Fruit fly (Drosophila melanogaster): ENCODE data around the gene CG4461.
A peak's percentile ranks its signal among the peaks of the same experiment; 100 is the strongest.

The CG4461 gene

dm6 chr3L:9420819-9421130, 45.5 kb downstream of the CG4461 start:
- no peak for TF ChIP-seq gl (tag; optimal IDR thresholded peaks at IDR 0.05)
- TF ChIP-seq CG13204 (GFP tag; optimal IDR thresholded peaks at IDR 0.05) = no peak
- no peak for TF ChIP-seq CG9948 (tag; optimal IDR thresholded peaks at IDR 0.05)
- TF ChIP-seq CG12605 (GFP tag; IDR thresholded peaks at IDR 0.05) = no peak
- TF ChIP-seq fd96Ca (GFP tag; IDR thresholded peaks at IDR 0.05) = no peak
- no peak for TF ChIP-seq CG32121 (GFP tag; IDR thresholded peaks at IDR 0.05)
- no peak for TF ChIP-seq D1 (tag; optimal IDR thresholded peaks at IDR 0.05)
- TF ChIP-seq CG10348 (GFP tag; IDR thresholded peaks at IDR 0.05) = no peak
- TF ChIP-seq CG8301 (tag; optimal IDR thresholded peaks at IDR 0.05) = no peak
- no peak for TF ChIP-seq Ets98B (GFP tag; IDR thresholded peaks at IDR 0.05)

dm6 chr3L:9421621-9422020, 46.4 kb downstream of the CG4461 start:
- TF ChIP-seq CG14655 (GFP tag; optimal IDR thresholded peaks at IDR 0.05) (no peak), CG4496 (GFP tag; IDR thresholded peaks at IDR 0.05) (peak; percentile 6; the same call in 1 of the 3 replicates), D1 (tag; optimal IDR thresholded peaks at IDR 0.05) (no peak), EcR (GFP tag; optimal IDR thresholded peaks at IDR 0.05) (peak; percentile 15), Pif1A (GFP tag; optimal IDR thresholded peaks at IDR 0.05) (no peak), CG8159 (tag; optimal IDR thresholded peaks at IDR 0.05) (no peak), gl (tag; optimal IDR thresholded peaks at IDR 0.05) (no peak), CG17806 (tag; optimal IDR thresholded peaks at IDR 0.05) (no peak), Snoo (tag; optimal IDR thresholded peaks at IDR 0.05) (no peak), CG32121 (GFP tag; IDR thresholded peaks at IDR 0.05) (no peak), CG8301 (tag; optimal IDR thresholded peaks at IDR 0.05) (no peak), Ets98B (GFP tag; IDR thresholded peaks at IDR 0.05) (no peak), CG34367 (tag; optimal IDR thresholded peaks at IDR 0.05) (no peak)

dm6 chr3L:9422135-9422534, 46.9 kb downstream of the CG4461 start:
- no peak for TF ChIP-seq fd96Ca (GFP tag; IDR thresholded peaks at IDR 0.05)
- no peak for TF ChIP-seq CG32121 (GFP tag; IDR thresholded peaks at IDR 0.05)
- TF ChIP-seq CG13204 (GFP tag; optimal IDR thresholded peaks at IDR 0.05) = no peak
- TF ChIP-seq D1 (tag; optimal IDR thresholded peaks at IDR 0.05) = no peak
- no peak for TF ChIP-seq CG9948 (tag; optimal IDR thresholded peaks at IDR 0.05)
- no peak for TF ChIP-seq CG12605 (GFP tag; IDR thresholded peaks at IDR 0.05)
- no peak for TF ChIP-seq CG15710 (tag; optimal IDR thresholded peaks at IDR 0.05)
- no peak for TF ChIP-seq Snoo (tag; optimal IDR thresholded peaks at IDR 0.05)
- TF ChIP-seq CG4496 (GFP tag; IDR thresholded peaks at IDR 0.05) = no peak
- no peak for TF ChIP-seq Ets98B (GFP tag; IDR thresholded peaks at IDR 0.05)
- TF ChIP-seq rn (GFP tag; IDR thresholded peaks at IDR 0.05) = no peak
- no peak for TF ChIP-seq gl (tag; optimal IDR thresholded peaks at IDR 0.05)
- TF ChIP-seq CG17806 (tag; optimal IDR thresholded peaks at IDR 0.05) = no peak

- peak; percentile 94 for TF ChIP-seq gl (tag; optimal IDR thresholded peaks at IDR 0.05)
- TF ChIP-seq CG32121 (GFP tag; IDR thresholded peaks at IDR 0.05) = peak; percentile 98
- peak; percentile 98 for TF ChIP-seq CG4496 (GFP tag; IDR thresholded peaks at IDR 0.05)
- TF ChIP-seq CG8159 (tag; optimal IDR thresholded peaks at IDR 0.05) = peak; percentile 99
- TF ChIP-seq CG9948 (tag; optimal IDR thresholded peaks at IDR 0.05) = peak; percentile 98
- TF ChIP-seq Pif1A (GFP tag; optimal IDR thresholded peaks at IDR 0.05) = peak; percentile 99
- TF ChIP-seq CG12605 (GFP tag; IDR thresholded peaks at IDR 0.05) = peak; percentile 98
- TF ChIP-seq CG10348 (GFP tag; IDR thresholded peaks at IDR 0.05) = peak; percentile 87
- peak; percentile 99 for TF ChIP-seq Snoo (tag; optimal IDR thresholded peaks at IDR 0.05)
- TF ChIP-seq CG15710 (tag; optimal IDR thresholded peaks at IDR 0.05) = peak; percentile 98
- TF ChIP-seq Pif1B (GFP tag; optimal IDR thresholded peaks at IDR 0.05) = peak; percentile 99
- peak; percentile 99 for TF ChIP-seq CG17806 (tag; optimal IDR thresholded peaks at IDR 0.05)
- TF ChIP-seq Ets98B (GFP tag; IDR thresholded peaks at IDR 0.05) = peak; percentile 98
- peak; percentile 87 for TF ChIP-seq EcR (GFP tag; optimal IDR thresholded peaks at IDR 0.05)
- TF ChIP-seq rn (GFP tag; IDR thresholded peaks at IDR 0.05) = peak; percentile 95
- peak; percentile 97 for TF ChIP-seq CG8301 (tag; optimal IDR thresholded peaks at IDR 0.05)
- TF ChIP-seq fd96Ca (GFP tag; IDR thresholded peaks at IDR 0.05) = peak; percentile 95
- peak; percentile 97 for TF ChIP-seq CG34367 (tag; optimal IDR thresholded peaks at IDR 0.05)
- TF ChIP-seq CG13204 (GFP tag; optimal IDR thresholded peaks at IDR 0.05) = peak; percentile 91
- TF ChIP-seq CG14655 (GFP tag; optimal IDR thresholded peaks at IDR 0.05) = peak; percentile 97
- peak; percentile 98 for TF ChIP-seq D1 (tag; optimal IDR thresholded peaks at IDR 0.05)
These were observed 47.6 kb downstream of the CG4461 start, which contains the start of gene aay for dm6 chr3L:9422636-9423419. Gene aay, plus strand, starts transcription at chr3L:9423253.

- TF ChIP-seq CG14655 (GFP tag; optimal IDR thresholded peaks at IDR 0.05) = no peak
- no peak for TF ChIP-seq CG12605 (GFP tag; IDR thresholded peaks at IDR 0.05)
- no peak for TF ChIP-seq CG17806 (tag; optimal IDR thresholded peaks at IDR 0.05)
- TF ChIP-seq CG13204 (GFP tag; optimal IDR thresholded peaks at IDR 0.05) = no peak
- no peak for TF ChIP-seq CG10348 (GFP tag; IDR thresholded peaks at IDR 0.05)
- TF ChIP-seq CG8301 (tag; optimal IDR thresholded peaks at IDR 0.05) = no peak
- no peak for TF ChIP-seq CG15710 (tag; optimal IDR thresholded peaks at IDR 0.05)
- TF ChIP-seq gl (tag; optimal IDR thresholded peaks at IDR 0.05) = no peak
- no peak for TF ChIP-seq CG9948 (tag; optimal IDR thresholded peaks at IDR 0.05)
- TF ChIP-seq Pif1B (GFP tag; optimal IDR thresholded peaks at IDR 0.05) = no peak
- TF ChIP-seq D1 (tag; optimal IDR thresholded peaks at IDR 0.05) = no peak
- no peak for TF ChIP-seq fd96Ca (GFP tag; IDR thresholded peaks at IDR 0.05)
- no peak for TF ChIP-seq Snoo (tag; optimal IDR thresholded peaks at IDR 0.05)
- TF ChIP-seq CG4496 (GFP tag; IDR thresholded peaks at IDR 0.05) = no peak
- no peak for TF ChIP-seq CG8159 (tag; optimal IDR thresholded peaks at IDR 0.05)
- TF ChIP-seq CG34367 (tag; optimal IDR thresholded peaks at IDR 0.05) = no peak
- TF ChIP-seq Pif1A (GFP tag; optimal IDR thresholded peaks at IDR 0.05) = no peak
- no peak for TF ChIP-seq rn (GFP tag; IDR thresholded peaks at IDR 0.05)
These were observed 48.7 kb downstream of the CG4461 start for dm6 chr3L:9423757-9424527.
